Worm (Caenorhabditis elegans): ENCODE results near the gene eak-3.

Gene eak-3

ce11 chrIII:1214121-1214673, 37.8 kb upstream of the eak-3 start:
- no peak for TF ChIP-seq Y56A3A.18 (GFP tag; IDR thresholded peaks at IDR 0.05)
- no peak for TF ChIP-seq zim-3 (tag; optimal IDR thresholded peaks at IDR 0.05)
- peak; percentile 1 for TF ChIP-seq snpc-4 (GFP tag; optimal IDR thresholded peaks at IDR 0.05)
- peak in 2 of 4 experiments; percentile 24 to 51 for TF ChIP-seq snpc-4 (tag; optimal IDR thresholded peaks at IDR 0.05)
- peak; percentile 56; the same call in 1 of the 2 replicates for TF ChIP-seq egrh-3 (GFP tag; IDR thresholded peaks at IDR 0.05)
- TF ChIP-seq lin-54 (GFP tag; optimal IDR thresholded peaks at IDR 0.05) = no peak
- peak; percentile 36 for TF ChIP-seq hmg-1.2 (GFP tag; IDR thresholded peaks at IDR 0.05)
- peak; percentile 9; the same call in 1 of the 2 replicates for TF ChIP-seq D2030.7 (GFP tag; IDR thresholded peaks at IDR 0.05)
- no peak for TF ChIP-seq bed-2 (GFP tag; IDR thresholded peaks at IDR 0.05)
- TF ChIP-seq let-526 (GFP tag; IDR thresholded peaks at IDR 0.05) = no peak
- no peak for TF ChIP-seq hsf-1 (GFP tag; IDR thresholded peaks at IDR 0.05)
- peak; percentile 32 for TF ChIP-seq lsl-1 (GFP tag; optimal IDR thresholded peaks at IDR 0.05)
- TF ChIP-seq nhr-27 (tag; optimal IDR thresholded peaks at IDR 0.05) = no peak
- TF ChIP-seq mel-28 (tag; optimal IDR thresholded peaks at IDR 0.05; ENCODE audit: borderline replicate concordance) = no peak
- no peak for TF ChIP-seq ccch-3 (GFP tag; optimal IDR thresholded peaks at IDR 0.05)
- TF ChIP-seq lin-35 (GFP tag; optimal IDR thresholded peaks at IDR 0.05) = no peak
- peak; percentile 58 for TF ChIP-seq snpc-1.1 (tag; optimal IDR thresholded peaks at IDR 0.05; ENCODE audit: insufficient read depth)
- peak; percentile 58; the same call in 1 of the 2 replicates for TF ChIP-seq cebp-1 (GFP tag; IDR thresholded peaks at IDR 0.05)
- no peak for TF ChIP-seq cebp-1 (tag; optimal IDR thresholded peaks at IDR 0.05)
- peak; percentile 90 for TF ChIP-seq zfh-2 (GFP tag; conservative IDR thresholded peaks at IDR 0.05)
- 0 out of 2 replicates have a peak, but pooled peaks have one; percentile 10 for TF ChIP-seq ceh-58 (GFP tag; IDR thresholded peaks at IDR 0.05)

DNA sequence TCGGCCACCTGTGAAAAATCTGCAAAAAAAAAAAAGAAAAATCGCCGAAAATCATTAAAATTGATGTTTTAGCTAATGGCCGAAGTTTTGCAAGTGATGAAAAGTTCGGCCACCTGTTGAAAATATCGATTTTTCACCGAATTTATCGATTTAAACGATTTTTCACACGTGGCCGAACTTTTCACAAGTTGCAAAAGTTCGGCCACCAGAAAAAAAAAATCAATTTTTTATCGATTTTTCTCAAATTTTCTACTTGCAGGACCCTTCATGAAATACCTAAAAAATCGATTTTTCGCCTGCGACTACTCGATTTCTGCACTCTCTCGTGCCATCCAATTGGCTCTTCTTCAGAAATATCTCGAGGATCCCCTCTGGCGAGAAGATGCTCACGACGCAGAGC, 34.3 kb upstream of the eak-3 start:
- TF ChIP-seq F52B5.7 (tag; optimal IDR thresholded peaks at IDR 0.05) (no peak), lsl-1 (GFP tag; optimal IDR thresholded peaks at IDR 0.05) (no peak), F57C9.4 (tag; optimal IDR thresholded peaks at IDR 0.05) (no peak), gei-17 (GFP tag; optimal IDR thresholded peaks at IDR 0.05) (no peak), tlf-1 (GFP tag; optimal IDR thresholded peaks at IDR 0.05) (no peak), snpc-3.4 (tag; optimal IDR thresholded peaks at IDR 0.05) (no peak), madf-8 (GFP tag; conservative IDR thresholded peaks at IDR 0.05) (no peak), let-526 (GFP tag; IDR thresholded peaks at IDR 0.05) (no peak), B0019.2 (GFP tag; conservative IDR thresholded peaks at IDR 0.05) (no peak), ama-1 (optimal IDR thresholded peaks at IDR 0.05) (no peak), ama-1 (GFP tag; optimal IDR thresholded peaks at IDR 0.05) (no peak), ceh-100 (GFP tag; IDR thresholded peaks at IDR 0.05) (no peak), Y95B8A.8 (GFP tag; IDR thresholded peaks at IDR 0.05) (no peak), dpl-1 (GFP tag; optimal IDR thresholded peaks at IDR 0.05) (no peak), chd-7 (tag; optimal IDR thresholded peaks at IDR 0.05) (no peak), egrh-3 (GFP tag; IDR thresholded peaks at IDR 0.05) (no peak), ceh-27 (GFP tag; optimal IDR thresholded peaks at IDR 0.05) (no peak), Y56A3A.18 (GFP tag; IDR thresholded peaks at IDR 0.05) (no peak), F49E8.2 (tag; optimal IDR thresholded peaks at IDR 0.05; ENCODE audit: insufficient read depth) (no peak)

- TF ChIP-seq mcd-1 (GFP tag; IDR thresholded peaks at IDR 0.05) = peak; percentile 91
- TF ChIP-seq attf-5 (GFP tag; optimal IDR thresholded peaks at IDR 0.05) = peak; percentile 17
- no peak for TF ChIP-seq cebp-2 (GFP tag; IDR thresholded peaks at IDR 0.05)
- no peak; the same call in 1 of the 2 replicates for TF ChIP-seq madf-6 (GFP tag; IDR thresholded peaks at IDR 0.05)
- TF ChIP-seq gei-17 (GFP tag; optimal IDR thresholded peaks at IDR 0.05) = no peak
- TF ChIP-seq lin-54 (GFP tag; optimal IDR thresholded peaks at IDR 0.05) = peak; percentile 74
- no peak for TF ChIP-seq egrh-3 (GFP tag; IDR thresholded peaks at IDR 0.05)
- TF ChIP-seq lin-35 (GFP tag; optimal IDR thresholded peaks at IDR 0.05) = peak in 1 of 3 experiments; percentile 69
- TF ChIP-seq efl-1 (GFP tag; optimal IDR thresholded peaks at IDR 0.05) = peak; percentile 73
- peak; percentile 39 for TF ChIP-seq dpl-1 (GFP tag; optimal IDR thresholded peaks at IDR 0.05)
Measured at ce11 chrIII:1207852-1208251, 31.5 kb upstream of the eak-3 start, which contains the start of gene orc-3. TSS of gene orc-3 (plus strand) at chrIII:1208133.
